Fruit fly (Drosophila melanogaster) whole organism, embryonic: ENCODE results near the gene heix.
A peak's percentile ranks its signal among the peaks of the same experiment; 100 is the strongest.

Source experiments
- Adf1 ChIP-seq: fragments of 200-800 bp; sonication (Bioruptor generic); IDR thresholded peaks from 2 replicates; pipeline ENCODE4 v1.3.6; 2022; ENCODE audit warnings: missing biosample characterization, missing genetic modification characterization
- CG10274 ChIP-seq: fragments of 200-800 bp; sonication (Bioruptor generic); optimal IDR thresholded peaks from 3 replicates; lab custom pipeline; 2017; ENCODE audit warnings: missing biosample characterization, mild to moderate bottlenecking, missing genetic modification characterization
- CG10565 ChIP-seq: fragments of 200-800 bp; sonication (Bioruptor generic); optimal IDR thresholded peaks from 3 replicates; lab custom pipeline; 2016; ENCODE audit warnings: missing biosample characterization, mild to moderate bottlenecking, missing genetic modification characterization
- CG10959 ChIP-seq: fragments of 200-800 bp; sonication (Bioruptor generic); IDR thresholded peaks from 2 replicates; pipeline ENCODE4 v1.3.6; 2022; ENCODE audit warnings: missing biosample characterization, missing genetic modification characterization
- CG11093 ChIP-seq: fragments of 200-800 bp; sonication (Bioruptor generic); IDR thresholded peaks from 3 replicates; pipeline ENCODE4 v1.3.6; 2022; ENCODE audit warnings: missing biosample characterization, missing genetic modification characterization
- CG30020 ChIP-seq: fragments of 200-800 bp; optimal IDR thresholded peaks from 2 replicates; lab custom pipeline; 2019; ENCODE audit warnings: missing biosample characterization, mild to moderate bottlenecking, missing genetic modification characterization, moderate library complexity
- CG31365 ChIP-seq: fragments of 200-800 bp; sonication (Bioruptor generic); optimal IDR thresholded peaks from 2 replicates; lab custom pipeline; 2018; ENCODE audit warnings: missing biosample characterization, mild to moderate bottlenecking, missing genetic modification characterization
- CG34224 ChIP-seq: fragments of 200-800 bp; sonication (Bioruptor generic); IDR thresholded peaks from 3 replicates; pipeline ENCODE4 v1.3.6; 2022; ENCODE audit warnings: missing biosample characterization, missing genetic modification characterization; ENCODE audit not compliant: partially characterized antibody
- CG4617 ChIP-seq: fragments of 200-800 bp; sonication (Bioruptor generic); optimal IDR thresholded peaks from 3 replicates; lab custom pipeline; 2016; ENCODE audit warnings: missing biosample characterization, missing genetic modification characterization, borderline replicate concordance
- CG6791 ChIP-seq: fragments of 200-800 bp; sonication (Bioruptor generic); IDR thresholded peaks from 3 replicates; pipeline ENCODE4 v1.3.6; 2022; ENCODE audit warnings: missing biosample characterization, missing genetic modification characterization; ENCODE audit not compliant: partially characterized antibody
- CG7372 ChIP-seq: fragments of 200-800 bp; sonication (Bioruptor generic); IDR thresholded peaks from 2 replicates; pipeline ENCODE4 v1.3.6; 2022; ENCODE audit warnings: missing biosample characterization, missing genetic modification characterization
- CG7745 ChIP-seq: fragments of 200-800 bp; sonication (Bioruptor generic); optimal IDR thresholded peaks from 2 replicates; lab custom pipeline; 2018; ENCODE audit warnings: missing biosample characterization, mild to moderate bottlenecking, missing genetic modification characterization, moderate library complexity
- CG7963 ChIP-seq: fragments of 200-800 bp; sonication (Bioruptor generic); IDR thresholded peaks from 3 replicates; pipeline ENCODE4 v1.3.6; 2022; ENCODE audit warnings: missing biosample characterization, missing genetic modification characterization; ENCODE audit not compliant: partially characterized antibody
- CG8290 ChIP-seq, 3 experiments: fragments of 200-800 bp; sonication (Bioruptor generic); optimal IDR thresholded peaks; 2 replicates each; lab custom pipeline; 2016 to 2019; ENCODE audit warnings: missing biosample characterization in 3 of 3, missing genetic modification characterization in 3 of 3, mild to moderate bottlenecking in 2 of 3, moderate library complexity in 1 of 3
- CG8359 ChIP-seq: fragments of 200-800 bp; sonication (Bioruptor generic); optimal IDR thresholded peaks from 2 replicates; lab custom pipeline; 2017; ENCODE audit warnings: missing biosample characterization, mild to moderate bottlenecking, missing genetic modification characterization, borderline replicate concordance
- CHES-1-like ChIP-seq: fragments of 200-800 bp; sonication (Bioruptor generic); optimal IDR thresholded peaks from 2 replicates; lab custom pipeline; 2016; ENCODE audit warnings: missing biosample characterization, missing genetic modification characterization
- Dp ChIP-seq: fragments of 200-800 bp; sonication (Bioruptor generic); optimal IDR thresholded peaks from 2 replicates; lab custom pipeline; 2018; ENCODE audit warnings: missing biosample characterization, mild to moderate bottlenecking, missing genetic modification characterization, moderate library complexity
- ERR ChIP-seq: fragments of 200-800 bp; sonication (Bioruptor generic); optimal IDR thresholded peaks from 2 replicates; lab custom pipeline; 2016; ENCODE audit warnings: missing biosample characterization, missing genetic modification characterization
- Fer3 ChIP-seq: fragments of 200-800 bp; sonication (Bioruptor generic); optimal IDR thresholded peaks from 2 replicates; lab custom pipeline; 2018; ENCODE audit warnings: missing biosample characterization, mild to moderate bottlenecking, missing genetic modification characterization, moderate library complexity
- Gug ChIP-seq: fragments of 200-800 bp; sonication (Bioruptor generic); IDR thresholded peaks from 4 replicates; pipeline ENCODE4 v1.3.6; 2022; ENCODE audit warnings: missing biosample characterization, missing genetic modification characterization
- HmgD ChIP-seq: fragments of 200-800 bp; sonication (Bioruptor generic); optimal IDR thresholded peaks from 3 replicates; lab custom pipeline; 2016; ENCODE audit warnings: missing biosample characterization, missing genetic modification characterization
- MTF-1 ChIP-seq: fragments of 200-800 bp; sonication (Bioruptor generic); optimal IDR thresholded peaks from 2 replicates; lab custom pipeline; 2018; ENCODE audit warnings: missing biosample characterization, mild to moderate bottlenecking, missing genetic modification characterization, borderline replicate concordance
- Max ChIP-seq: fragments of 200-800 bp; sonication (Bioruptor generic); optimal IDR thresholded peaks from 2 replicates; lab custom pipeline; 2016; ENCODE audit warnings: missing biosample characterization, mild to moderate bottlenecking, missing genetic modification characterization
- Myb ChIP-seq: fragments of 200-800 bp; sonication (Bioruptor generic); optimal IDR thresholded peaks from 2 replicates; lab custom pipeline; 2016; ENCODE audit warnings: missing biosample characterization, missing genetic modification characterization
- NFAT ChIP-seq: fragments of 200-800 bp; sonication (Bioruptor generic); IDR thresholded peaks from 2 replicates; pipeline ENCODE4 v1.3.6; 2022; ENCODE audit warnings: missing biosample characterization, missing genetic modification characterization
- Optix ChIP-seq: fragments of 200-800 bp; sonication (Bioruptor generic); IDR thresholded peaks from 3 replicates; pipeline ENCODE4 v1.3.6; 2022; ENCODE audit warnings: missing biosample characterization, missing genetic modification characterization
- Ravus ChIP-seq: fragments of 200-800 bp; sonication (Bioruptor generic); IDR thresholded peaks from 2 replicates; pipeline ENCODE4 v1.3.6; 2022; ENCODE audit warnings: missing biosample characterization, missing genetic modification characterization
- Sox100B ChIP-seq: fragments of 200-800 bp; sonication (Bioruptor generic); optimal IDR thresholded peaks from 3 replicates; lab custom pipeline; 2018; ENCODE audit warnings: missing biosample characterization, mild to moderate bottlenecking, missing genetic modification characterization
- TFAM ChIP-seq: fragments of 200-800 bp; sonication (Bioruptor generic); optimal IDR thresholded peaks from 2 replicates; lab custom pipeline; 2017; ENCODE audit warnings: missing biosample characterization, missing genetic modification characterization, inconsistent platforms
- YL-1 ChIP-seq: fragments of 200-800 bp; sonication (Bioruptor generic); optimal IDR thresholded peaks from 3 replicates; lab custom pipeline; 2017; ENCODE audit warnings: missing biosample characterization, mild to moderate bottlenecking, missing genetic modification characterization
- abd-A ChIP-seq: fragments of 200-800 bp; sonication (Bioruptor generic); optimal IDR thresholded peaks from 3 replicates; lab custom pipeline; 2019; ENCODE audit warnings: missing biosample characterization, mild to moderate bottlenecking, missing genetic modification characterization, moderate library complexity
- caup ChIP-seq: fragments of 200-800 bp; sonication (Bioruptor generic); optimal IDR thresholded peaks from 3 replicates; lab custom pipeline; 2017; ENCODE audit warnings: missing biosample characterization, mild to moderate bottlenecking, missing genetic modification characterization, moderate library complexity; ENCODE audit not compliant: severe bottlenecking
- crp ChIP-seq, 2 experiments: fragments of 200-800 bp; sonication (Bioruptor generic); optimal IDR thresholded peaks; 2 replicates in 1 of 2; 3 replicates in 1 of 2; lab custom pipeline; 2017; ENCODE audit warnings: missing biosample characterization in 2 of 2, missing genetic modification characterization in 2 of 2, mild to moderate bottlenecking in 1 of 2, moderate library complexity in 1 of 2
- cwo ChIP-seq: fragments of 200-800 bp; sonication (Bioruptor generic); optimal IDR thresholded peaks from 3 replicates; lab custom pipeline; 2017; ENCODE audit warnings: missing biosample characterization, missing genetic modification characterization, mild to moderate bottlenecking, moderate library complexity, missing genetic modification reagents
- danr ChIP-seq: fragments of 200-800 bp; sonication (Bioruptor generic); IDR thresholded peaks from 2 replicates; pipeline ENCODE4 v1.3.6; 2022; ENCODE audit warnings: missing biosample characterization, missing genetic modification characterization
- disco-r ChIP-seq: fragments of 200-800 bp; sonication (Bioruptor generic); optimal IDR thresholded peaks from 2 replicates; lab custom pipeline; 2016; ENCODE audit warnings: missing biosample characterization, missing genetic modification characterization
- esg ChIP-seq: fragments of 200-800 bp; sonication (Bioruptor generic); conservative IDR thresholded peaks from 2 replicates; pipeline ENCODE4 v1.3.6; 2022; ENCODE audit warnings: missing biosample characterization, missing genetic modification characterization
- fu2 ChIP-seq: fragments of 200-800 bp; sonication (Bioruptor generic); optimal IDR thresholded peaks from 2 replicates; lab custom pipeline; 2016; ENCODE audit warnings: missing biosample characterization, missing genetic modification characterization
- gcm2 ChIP-seq: fragments of 200-800 bp; sonication (Bioruptor generic); optimal IDR thresholded peaks from 2 replicates; lab custom pipeline; 2016; ENCODE audit warnings: missing biosample characterization, missing genetic modification characterization
- hbn ChIP-seq: fragments of 200-800 bp; sonication (Bioruptor generic); IDR thresholded peaks from 2 replicates; pipeline ENCODE4 v1.3.6; 2022; ENCODE audit warnings: missing biosample characterization, missing genetic modification characterization; ENCODE audit not compliant: partially characterized antibody
- nerfin-2 ChIP-seq: fragments of 200-800 bp; sonication (Bioruptor generic); IDR thresholded peaks from 2 replicates; pipeline ENCODE4 v1.3.6; 2022; ENCODE audit warnings: missing biosample characterization, missing genetic modification characterization; ENCODE audit not compliant: partially characterized antibody
- pita ChIP-seq: fragments of 200-800 bp; sonication (Bioruptor generic); optimal IDR thresholded peaks from 2 replicates; lab custom pipeline; 2017; ENCODE audit warnings: missing biosample characterization, mild to moderate bottlenecking, missing genetic modification characterization
- sna ChIP-seq: fragments of 200-800 bp; sonication (Bioruptor generic); IDR thresholded peaks from 2 replicates; pipeline ENCODE4 v1.3.6; 2022; ENCODE audit warnings: missing biosample characterization, missing genetic modification characterization; ENCODE audit not compliant: partially characterized antibody
- stc ChIP-seq: fragments of 200-800 bp; sonication (Bioruptor generic); IDR thresholded peaks from 2 replicates; pipeline ENCODE4 v1.3.6; 2022; ENCODE audit warnings: missing biosample characterization, missing genetic modification characterization
- stwl ChIP-seq: fragments of 200-800 bp; sonication (Bioruptor generic); optimal IDR thresholded peaks from 3 replicates; lab custom pipeline; 2018; ENCODE audit warnings: missing biosample characterization, mild to moderate bottlenecking, missing genetic modification characterization, moderate library complexity
- trem ChIP-seq: fragments of 200-800 bp; optimal IDR thresholded peaks from 3 replicates; lab custom pipeline; 2019; ENCODE audit warnings: missing biosample characterization, mild to moderate bottlenecking, missing genetic modification characterization, moderate library complexity
- vnd ChIP-seq: fragments of 200-800 bp; sonication (Bioruptor generic); IDR thresholded peaks from 3 replicates; pipeline ENCODE4 v1.3.6; 2022; ENCODE audit warnings: missing biosample characterization, missing genetic modification characterization; ENCODE audit not compliant: partially characterized antibody
- wor ChIP-seq: fragments of 200-800 bp; sonication (Bioruptor generic); IDR thresholded peaks from 2 replicates; pipeline ENCODE4 v1.3.6; 2022; ENCODE audit warnings: missing biosample characterization, missing genetic modification characterization
- z ChIP-seq: fragments of 200-800 bp; sonication (Bioruptor generic); IDR thresholded peaks from 3 replicates; pipeline ENCODE4 v1.3.6; 2022; ENCODE audit warnings: missing biosample characterization, missing genetic modification characterization
- zen ChIP-seq: fragments of 200-800 bp; sonication (Bioruptor generic); optimal IDR thresholded peaks from 3 replicates; lab custom pipeline; 2018; ENCODE audit warnings: missing biosample characterization, mild to moderate bottlenecking, missing genetic modification characterization, moderate library complexity

The heix gene

DNA sequence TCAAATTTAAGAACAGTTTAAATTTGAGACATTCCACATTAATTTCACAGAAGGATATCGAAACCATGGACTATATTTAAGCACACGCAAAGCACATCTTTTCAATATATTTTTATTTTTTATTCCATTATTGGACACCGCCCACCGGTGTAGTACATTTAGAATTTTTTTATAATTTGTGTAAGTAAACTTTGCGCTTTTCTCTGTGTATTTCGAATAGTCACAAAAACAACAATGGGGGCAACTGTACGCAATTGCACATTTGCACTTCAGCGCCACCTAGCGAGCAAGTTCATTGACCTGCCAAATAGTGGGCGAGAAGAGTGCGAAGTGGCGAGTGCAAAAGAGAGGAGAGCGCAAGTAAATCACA is 23.9 kb downstream of the heix start (continued):
- TF ChIP-seq CG4617 (no peak), CG6791 (GFP tag; lab: Robert Waterston, UW) (no peak), danr (GFP tag; lab: Robert Waterston, UW) (no peak), Fer3 (peak; percentile 52), Dp (GFP tag; lab: Kevin White, UChicago) (no peak), trem (tag; lab: Kevin White, UChicago) (no peak), CG8290 (GFP tag; optimal IDR thresholded peaks at IDR 0.05; lab: Kevin White, UChicago) (no peak), CG8290 (tag; optimal IDR thresholded peaks at IDR 0.05; lab: Kevin White, UChicago) (no peak), CG7963 (no peak), Optix (no peak), gcm2 (no peak), TFAM (GFP tag; lab: Kevin White, UChicago) (no peak), pita (GFP tag; lab: Kevin White, UChicago) (no peak), HmgD (GFP tag; lab: Kevin White, UChicago) (no peak), hbn (GFP tag; lab: Robert Waterston, UW) (no peak), ERR (GFP tag; lab: Kevin White, UChicago) (no peak), CG30020 (no peak), stc (0 out of 2 replicates have a peak, but pooled peaks have one; percentile 8), CG7745 (no peak), disco-r (GFP tag; lab: Kevin White, UChicago) (no peak), MTF-1 (no peak), stwl (tag; lab: Kevin White, UChicago) (no peak), CG34224 (GFP tag; lab: Robert Waterston, UW) (no peak), CG7372 (GFP tag; lab: Robert Waterston, UW) (0 out of 2 replicates have a peak, but pooled peaks have one; percentile 6), CG31365 (tag; lab: Kevin White, UChicago) (no peak), Sox100B (GFP tag; lab: Kevin White, UChicago) (peak; percentile 46), Ravus (GFP tag; lab: Robert Waterston, UW) (no peak), crp (GFP tag; optimal IDR thresholded peaks at IDR 0.05; lab: Kevin White, UChicago) (no peak), NFAT (GFP tag; lab: Robert Waterston, UW) (no peak), Adf1 (no peak), CHES-1-like (no peak), zen (tag; lab: Kevin White, UChicago) (no peak), z (GFP tag; lab: Robert Waterston, UW) (no peak), Gug (GFP tag; lab: Robert Waterston, UW) (0 out of 4 replicates have a peak, but pooled peaks have one; percentile 8), Myb (GFP tag; lab: Kevin White, UChicago) (no peak), Max (GFP tag; lab: Kevin White, UChicago) (no peak), CG10274 (GFP tag; lab: Kevin White, UChicago) (no peak), vnd (GFP tag; lab: Robert Waterston, UW) (no peak), nerfin-2 (GFP tag; lab: Robert Waterston, UW) (no peak), CG10565 (no peak), YL-1 (GFP tag; lab: Kevin White, UChicago) (peak; percentile 15), sna (GFP tag; lab: Robert Waterston, UW) (no peak), fu2 (GFP tag; lab: Kevin White, UChicago) (no peak), wor (no peak), CG11093 (no peak), CG10959 (GFP tag; lab: Robert Waterston, UW) (no peak), abd-A (tag; lab: Kevin White, UChicago) (no peak), CG8359 (GFP tag; lab: Kevin White, UChicago) (no peak), cwo (GFP tag; lab: Kevin White, UChicago) (peak; percentile 68), esg (GFP tag; lab: Robert Waterston, UW) (no peak), caup (peak; percentile 61)
